Worm (Caenorhabditis elegans) whole organism, L1 larva: ENCODE results near the gene srg-56.
A peak's percentile ranks its signal among the peaks of the same experiment; 100 is the strongest.

ENCODE experiments used
- C34B4.2 ChIP-seq: sonication (generic microtip); optimal IDR thresholded peaks from 2 replicates; lab custom pipeline; 2017; ENCODE audit warnings: mild to moderate bottlenecking, missing genetic modification characterization, missing compliant biosample characterization
- aha-1 ChIP-seq: fragments of 150-350 bp; optimal IDR thresholded peaks from 2 replicates; lab custom pipeline; 2014; ENCODE audit warnings: missing biosample characterization, missing genetic modification characterization
- alr-1 ChIP-seq: fragments of 200-800 bp; sonication (Bioruptor generic); optimal IDR thresholded peaks from 2 replicates; lab custom pipeline; 2018; ENCODE audit warnings: borderline replicate concordance, mild to moderate bottlenecking, missing genetic modification characterization, missing compliant biosample characterization
- aly-2 ChIP-seq: fragments of 150-350 bp; optimal IDR thresholded peaks from 2 replicates; lab custom pipeline; 2014; ENCODE audit warnings: missing biosample characterization, missing genetic modification characterization
- ceh-8 ChIP-seq: fragments of 200-800 bp; sonication (Bioruptor generic); optimal IDR thresholded peaks from 2 replicates; lab custom pipeline; 2018; ENCODE audit warnings: mild to moderate bottlenecking, missing genetic modification characterization, moderate library complexity, missing compliant biosample characterization
- ceh-82 ChIP-seq, 3 experiments: fragments of 150-350 bp in 1 of 3; sonication (generic microtip) in 2 of 3; optimal IDR thresholded peaks; 2 replicates each; lab custom pipeline; 2014 to 2017; ENCODE audit warnings: missing biosample characterization in 3 of 3, missing genetic modification characterization in 3 of 3
- ceh-88 ChIP-seq: fragments of 200-800 bp; sonication (Bioruptor generic); IDR thresholded peaks from 2 replicates; pipeline ENCODE4 v1.3.6; 2022; ENCODE audit warnings: missing genetic modification characterization, missing compliant biosample characterization
- ces-1 ChIP-seq: fragments of 150-350 bp; optimal IDR thresholded peaks from 2 replicates; lab custom pipeline; 2014; ENCODE audit warnings: missing biosample characterization, missing genetic modification reagents, missing genetic modification characterization
- dpl-1 ChIP-seq, 3 experiments: fragments of 150-350 bp in 2 of 3; sonication (generic microtip) in 1 of 3; optimal IDR thresholded peaks; 2 replicates each; lab custom pipeline; 2014 to 2017; ENCODE audit warnings: missing biosample characterization in 3 of 3, missing genetic modification characterization in 3 of 3, missing genetic modification reagents in 3 of 3
- efl-3 ChIP-seq: fragments of 200-800 bp; sonication (Bioruptor generic); optimal IDR thresholded peaks from 2 replicates; lab custom pipeline; 2018; ENCODE audit warnings: mild to moderate bottlenecking, missing genetic modification characterization, missing compliant biosample characterization
- egl-13 ChIP-seq: sonication (generic microtip); optimal IDR thresholded peaks from 2 replicates; lab custom pipeline; 2016; ENCODE audit warnings: missing genotype, missing genetic modification reagents, missing genetic modification characterization, missing compliant biosample characterization
- fkh-10 ChIP-seq: sonication (generic microtip); optimal IDR thresholded peaks from 2 replicates; lab custom pipeline; 2017; ENCODE audit warnings: missing biosample characterization, missing genetic modification reagents, missing genetic modification characterization
- hlh-17 ChIP-seq: fragments of 200-800 bp; sonication (Bioruptor generic); optimal IDR thresholded peaks from 2 replicates; lab custom pipeline; 2018; ENCODE audit warnings: missing genetic modification characterization, mild to moderate bottlenecking, missing compliant biosample characterization, moderate library complexity, borderline replicate concordance
- hpl-2 ChIP-seq: fragments of 150-350 bp; optimal IDR thresholded peaks from 2 replicates; lab custom pipeline; 2014; ENCODE audit warnings: missing biosample characterization, missing genetic modification reagents, missing genetic modification characterization
- irx-1 ChIP-seq: sonication (generic microtip); optimal IDR thresholded peaks from 2 replicates; lab custom pipeline; 2016; ENCODE audit warnings: missing genetic modification characterization, missing compliant biosample characterization
- isw-1 ChIP-seq: fragments of 200-800 bp; sonication (Bioruptor generic); IDR thresholded peaks from 2 replicates; pipeline ENCODE4 v1.3.6; 2022; ENCODE audit warnings: missing genetic modification characterization, missing compliant biosample characterization
- lin-13 ChIP-seq: fragments of 150-350 bp; optimal IDR thresholded peaks from 2 replicates; lab custom pipeline; 2014; ENCODE audit warnings: missing biosample characterization, missing genetic modification reagents, missing genetic modification characterization
- lin-14 ChIP-seq: fragments of 200-800 bp; sonication (Bioruptor generic); optimal IDR thresholded peaks from 2 replicates; lab custom pipeline; 2018; ENCODE audit warnings: mild to moderate bottlenecking, missing genetic modification characterization, moderate library complexity, missing compliant biosample characterization
- lir-3 ChIP-seq: sonication (generic microtip); optimal IDR thresholded peaks from 2 replicates; lab custom pipeline; 2016; ENCODE audit warnings: mild to moderate bottlenecking, missing genetic modification characterization, moderate library complexity, missing compliant biosample characterization; ENCODE audit not compliant: poor library complexity
- lsy-2 ChIP-seq, 2 experiments: fragments of 150-350 bp; optimal IDR thresholded peaks; 2 replicates each; lab custom pipeline; 2014; ENCODE audit warnings: missing biosample characterization in 2 of 2, missing genetic modification characterization in 2 of 2
- mab-9 ChIP-seq: fragments of 200-800 bp; sonication (Bioruptor generic); IDR thresholded peaks from 2 replicates; pipeline ENCODE4 v1.3.6; 2022; ENCODE audit warnings: missing genetic modification reagents, missing genetic modification characterization, missing compliant biosample characterization
- mdl-1 ChIP-seq, 2 experiments: fragments of 150-350 bp; optimal IDR thresholded peaks; 2 replicates each; lab custom pipeline; 2014 to 2017; ENCODE audit warnings: missing biosample characterization in 2 of 2, missing genetic modification characterization in 2 of 2, inconsistent platforms in 1 of 2
- mep-1 ChIP-seq: fragments of 150-350 bp; optimal IDR thresholded peaks from 2 replicates; lab custom pipeline; 2014; ENCODE audit warnings: missing biosample characterization, missing genetic modification characterization
- nhr-11 ChIP-seq: fragments of 150-350 bp; optimal IDR thresholded peaks from 2 replicates; lab custom pipeline; 2014; ENCODE audit warnings: missing biosample characterization, missing genetic modification characterization
- nhr-12 ChIP-seq: sonication (generic microtip); optimal IDR thresholded peaks from 2 replicates; lab custom pipeline; 2017; ENCODE audit warnings: missing biosample characterization, missing genetic modification characterization
- nhr-19 ChIP-seq: fragments of 200-800 bp; sonication (Bioruptor generic); conservative IDR thresholded peaks from 2 replicates; pipeline ENCODE4 v1.3.6; 2022; ENCODE audit warnings: missing genetic modification characterization, missing compliant biosample characterization
- nhr-20 ChIP-seq: sonication (generic microtip); optimal IDR thresholded peaks from 2 replicates; lab custom pipeline; 2016; ENCODE audit warnings: mild to moderate bottlenecking, missing genetic modification characterization, missing compliant biosample characterization
- nhr-237 ChIP-seq: fragments of 150-350 bp; optimal IDR thresholded peaks from 2 replicates; lab custom pipeline; 2014; ENCODE audit warnings: missing biosample characterization, missing genetic modification characterization
- nhr-47 ChIP-seq: sonication (generic microtip); optimal IDR thresholded peaks from 2 replicates; lab custom pipeline; 2016; ENCODE audit warnings: mild to moderate bottlenecking, missing genetic modification characterization, moderate library complexity, missing compliant biosample characterization
- nhr-71 ChIP-seq: sonication (generic microtip); optimal IDR thresholded peaks from 2 replicates; lab custom pipeline; 2016; ENCODE audit warnings: mild to moderate bottlenecking, missing genetic modification characterization, moderate library complexity, missing compliant biosample characterization
- nhr-76 ChIP-seq: sonication (generic microtip); optimal IDR thresholded peaks from 2 replicates; lab custom pipeline; 2017; ENCODE audit warnings: missing biosample characterization, missing genetic modification characterization
- nhr-77 ChIP-seq: fragments of 150-350 bp; optimal IDR thresholded peaks from 2 replicates; lab custom pipeline; 2014; ENCODE audit warnings: missing biosample characterization, missing genetic modification characterization
- pag-3 ChIP-seq: sonication (generic microtip); optimal IDR thresholded peaks from 2 replicates; lab custom pipeline; 2017; ENCODE audit warnings: missing genetic modification characterization, mild to moderate bottlenecking, missing compliant biosample characterization, antibody characterized with exemption, borderline replicate concordance; ENCODE audit not compliant: insufficient read depth
- skn-1 ChIP-seq: fragments of 150-350 bp; optimal IDR thresholded peaks from 2 replicates; lab custom pipeline; 2014; ENCODE audit warnings: missing biosample characterization, missing genetic modification characterization
- sox-4 ChIP-seq: sonication (generic microtip); optimal IDR thresholded peaks from 2 replicates; lab custom pipeline; 2016; ENCODE audit warnings: missing genetic modification characterization, missing compliant biosample characterization
- sptf-1 ChIP-seq: fragments of 150-350 bp; optimal IDR thresholded peaks from 2 replicates; lab custom pipeline; 2014; ENCODE audit warnings: missing biosample characterization, missing genetic modification characterization
- sup-37 ChIP-seq: fragments of 200-800 bp; sonication (Bioruptor generic); optimal IDR thresholded peaks from 2 replicates; lab custom pipeline; 2018; ENCODE audit warnings: mild to moderate bottlenecking, missing genetic modification characterization, missing compliant biosample characterization
- tlp-1 ChIP-seq: fragments of 150-350 bp; optimal IDR thresholded peaks from 2 replicates; lab custom pipeline; 2014; ENCODE audit warnings: missing biosample characterization, missing genetic modification characterization
- unc-30 ChIP-seq: sonication (generic microtip); optimal IDR thresholded peaks from 2 replicates; lab custom pipeline; 2017; ENCODE audit warnings: missing biosample characterization, missing genetic modification characterization
- unc-62 ChIP-seq: fragments of 150-350 bp; optimal IDR thresholded peaks from 2 replicates; lab custom pipeline; 2014; ENCODE audit warnings: missing biosample characterization, missing genetic modification reagents, missing genetic modification characterization
- unc-98 ChIP-seq: fragments of 200-800 bp; sonication (Bioruptor generic); IDR thresholded peaks from 2 replicates; pipeline ENCODE4 v1.3.6; 2022; ENCODE audit warnings: missing genetic modification characterization, missing compliant biosample characterization

The srg-56 gene

ce11 chrV:2763105-2763504 lies 25.0 kb upstream of the srg-56 start, which contains the start of gene R05D8.7:
Gene R05D8.7, minus strand, starts transcription at chrV:2763208.
- peak; percentile 32 for TF ChIP-seq skn-1 (tag; lab: Kevin White, UChicago)
- TF ChIP-seq nhr-20 (tag; lab: Kevin White, UChicago): peak; percentile 57
- TF ChIP-seq tlp-1 (tag; lab: Kevin White, UChicago): no peak

- no peak for TF ChIP-seq alr-1
- TF ChIP-seq egl-13 (tag; lab: Kevin White, UChicago): no peak
- no peak for TF ChIP-seq unc-98 (GFP tag; lab: Robert Waterston, UW)
- no peak for TF ChIP-seq aha-1 (tag; lab: Kevin White, UChicago)
- no peak for TF ChIP-seq aly-2 (tag; lab: Kevin White, UChicago)
- TF ChIP-seq nhr-19 (GFP tag; lab: Robert Waterston, UW): no peak
- no peak for TF ChIP-seq lsy-2 (tag; optimal IDR thresholded peaks at IDR 0.05; lab: Kevin White, UChicago)
- TF ChIP-seq ces-1 (GFP tag; lab: Kevin White, UChicago): no peak
- no peak for TF ChIP-seq hpl-2 (GFP tag; lab: Kevin White, UChicago)
- TF ChIP-seq ceh-8 (GFP tag; lab: Kevin White, UChicago): no peak
- no peak for TF ChIP-seq nhr-76 (tag; lab: Kevin White, UChicago)
- TF ChIP-seq sptf-1 (tag; lab: Kevin White, UChicago): no peak
- no peak for TF ChIP-seq isw-1 (GFP tag; lab: Robert Waterston, UW)
- TF ChIP-seq nhr-47: no peak
- TF ChIP-seq, all 84 proteins: peak for 0
These were observed 23.4 kb upstream of the srg-56 start for ce11 chrV:2761470-2761869.

DNA sequence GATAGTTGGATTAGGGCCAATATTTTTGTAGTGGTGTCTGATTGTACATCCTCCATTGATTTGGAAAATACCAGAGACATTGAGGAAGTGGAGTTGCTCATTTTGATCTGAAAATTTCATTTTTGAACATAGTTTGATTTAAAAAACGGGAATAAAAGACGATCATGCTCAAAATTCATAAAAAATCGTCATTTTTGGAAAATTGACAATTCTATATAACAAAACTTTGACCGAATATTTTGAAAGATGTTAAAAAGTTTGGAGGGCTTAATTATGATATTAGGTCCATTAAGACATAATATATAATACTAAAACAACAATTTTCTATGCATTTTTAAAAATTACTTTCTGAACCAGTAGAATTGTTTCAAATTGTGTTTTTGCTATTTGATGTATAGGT lies 21.4 kb upstream of the srg-56 start, which contains the start of gene srg-58:
TSS of gene srg-58 (minus strand) at position 101 of the 400 bp plus-strand sequence.
- TF ChIP-seq hlh-17 (GFP tag; lab: Kevin White, UChicago): no peak
- no peak for TF ChIP-seq nhr-77 (tag; lab: Kevin White, UChicago)
- TF ChIP-seq nhr-237: no peak
- TF ChIP-seq skn-1 (tag; lab: Kevin White, UChicago): no peak
- no peak for TF ChIP-seq nhr-71 (tag; lab: Kevin White, UChicago)
- TF ChIP-seq irx-1 (tag; lab: Kevin White, UChicago): no peak
- TF ChIP-seq lin-14: no peak
- TF ChIP-seq ceh-88: no peak
- no peak for TF ChIP-seq fkh-10

DNA sequence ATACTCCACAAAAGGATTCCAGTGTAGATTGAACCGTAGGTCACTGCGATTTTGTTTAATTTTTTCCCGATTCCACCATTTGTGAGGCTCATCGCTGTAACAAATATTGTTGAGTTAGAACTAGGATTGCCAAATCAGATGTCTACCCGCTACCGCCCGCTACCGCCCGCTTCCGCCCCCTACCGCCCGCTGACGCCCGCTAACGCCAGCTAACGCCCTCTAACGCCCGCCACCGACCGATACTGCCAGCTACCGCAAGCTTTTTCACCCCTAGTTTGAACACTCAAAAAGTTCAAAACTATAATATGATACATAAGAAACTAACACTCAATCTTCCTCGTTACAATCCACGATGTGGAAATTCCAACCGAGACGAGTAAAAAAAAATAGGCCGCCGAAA lies 20.4 kb upstream of the srg-56 start:
- TF ChIP-seq ceh-82 (tag; optimal IDR thresholded peaks at IDR 0.05; lab: Kevin White, UChicago) (no peak), mdl-1 (tag; optimal IDR thresholded peaks at IDR 0.05; lab: Kevin White, UChicago) (no peak), sox-4 (tag; lab: Kevin White, UChicago) (no peak), unc-62 (GFP tag; lab: Kevin White, UChicago) (no peak), efl-3 (GFP tag; lab: Kevin White, UChicago) (no peak), nhr-12 (tag; lab: Kevin White, UChicago) (no peak), unc-30 (no peak), lir-3 (tag; lab: Kevin White, UChicago) (no peak), C34B4.2 (tag; lab: Kevin White, UChicago) (no peak), fkh-10 (no peak), dpl-1 (GFP tag; optimal IDR thresholded peaks at IDR 0.05; lab: Kevin White, UChicago) (no peak), ces-1 (GFP tag; lab: Kevin White, UChicago) (no peak), lin-13 (GFP tag; lab: Kevin White, UChicago) (no peak), nhr-237 (no peak), mep-1 (no peak), nhr-11 (tag; lab: Kevin White, UChicago) (no peak), mab-9 (GFP tag; lab: Robert Waterston, UW) (no peak), sup-37 (GFP tag; lab: Kevin White, UChicago) (no peak), pag-3 (tag; lab: Kevin White, UChicago) (no peak)
- TF ChIP-seq, all 84 proteins: peak for 0
